Worm (Caenorhabditis elegans): Measurements from ENCODE around the gene ceeh-1.

The ceeh-1 gene

DNA sequence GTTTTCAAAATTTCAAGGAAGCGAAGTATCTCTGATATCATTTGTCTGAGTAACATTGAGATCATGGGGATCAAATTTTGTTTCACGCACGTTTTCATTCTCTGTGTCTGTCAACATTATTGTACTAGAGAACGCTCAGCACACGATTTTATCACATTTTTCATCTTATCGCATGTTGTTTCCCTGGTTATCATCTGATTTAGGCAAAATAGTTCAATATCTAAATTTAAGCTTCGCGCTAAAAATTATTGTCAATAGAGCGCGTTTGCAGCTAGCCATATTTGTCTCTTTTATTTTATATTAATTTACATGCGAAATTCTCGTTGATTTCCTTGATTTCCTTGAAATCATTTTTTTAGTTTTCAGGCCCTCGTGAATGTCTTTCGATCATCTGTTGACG lies 13.4 kb upstream of the ceeh-1 start, which contains the start of gene K02F3.2 (continued):
- no peak for TF ChIP-seq ztf-11 (tag; optimal IDR thresholded peaks at IDR 0.05)
- TF ChIP-seq F26F4.8 (GFP tag; conservative IDR thresholded peaks at IDR 0.05), result no peak
- no peak for TF ChIP-seq hmg-1.1 (GFP tag; IDR thresholded peaks at IDR 0.05)
- TF ChIP-seq nhr-102 (tag; optimal IDR thresholded peaks at IDR 0.05), result peak; percentile 42
- TF ChIP-seq attf-4 (tag; optimal IDR thresholded peaks at IDR 0.05), result no peak
- no peak for TF ChIP-seq ama-1 (optimal IDR thresholded peaks at IDR 0.05)
- TF ChIP-seq nhr-237 (tag; optimal IDR thresholded peaks at IDR 0.05), result no peak
- no peak for TF ChIP-seq daf-8 (GFP tag; IDR thresholded peaks at IDR 0.05)
- TF ChIP-seq dmd-9 (GFP tag; IDR thresholded peaks at IDR 0.05), result no peak
- no peak for TF ChIP-seq fkh-10 (GFP tag; optimal IDR thresholded peaks at IDR 0.05)
- no peak for TF ChIP-seq ceh-44 (GFP tag; IDR thresholded peaks at IDR 0.05)
- TF ChIP-seq tag-97 (GFP tag; IDR thresholded peaks at IDR 0.05), result no peak
- TF ChIP-seq ces-1 (GFP tag; optimal IDR thresholded peaks at IDR 0.05), result no peak
- peak; percentile 84 for TF ChIP-seq nhr-77 (tag; optimal IDR thresholded peaks at IDR 0.05)
- TF ChIP-seq lin-39 (tag; optimal IDR thresholded peaks at IDR 0.05), result no peak
- TF ChIP-seq nhr-28 (tag; optimal IDR thresholded peaks at IDR 0.05), result peak; percentile 91
- TF ChIP-seq unc-130 (GFP tag; optimal IDR thresholded peaks at IDR 0.05), result no peak

DNA sequence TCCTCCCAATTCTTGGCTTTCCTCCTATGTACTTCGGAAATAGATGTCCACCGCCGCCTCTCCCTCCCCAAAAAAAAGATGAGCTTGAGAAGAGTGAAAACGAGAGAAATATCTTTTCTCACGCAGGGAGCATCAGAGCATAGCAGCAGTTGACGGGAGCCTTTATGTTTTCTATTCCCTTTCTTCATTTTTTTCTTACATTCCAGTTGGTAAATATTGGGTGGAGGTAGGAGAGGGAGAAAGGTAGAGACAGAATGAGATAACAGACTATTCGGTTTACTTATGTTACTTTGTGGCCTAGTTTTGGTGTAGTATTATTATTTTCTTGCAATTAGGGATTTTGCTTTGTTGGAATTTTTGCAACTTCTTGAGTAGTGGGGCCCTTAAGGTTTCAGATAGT lies 12.5 kb upstream of the ceeh-1 start:
- TF ChIP-seq nhr-76 (tag; optimal IDR thresholded peaks at IDR 0.05), result no peak
- TF ChIP-seq unc-62 (GFP tag; optimal IDR thresholded peaks at IDR 0.05 in 1 of 2), result peak in 1 of 2 experiments; percentile 43
- TF ChIP-seq unc-62 (tag; optimal IDR thresholded peaks at IDR 0.05), result no peak
- no peak for TF ChIP-seq daf-16 (GFP tag; optimal IDR thresholded peaks at IDR 0.05)
- TF ChIP-seq daf-16 (tag; optimal IDR thresholded peaks at IDR 0.05), result peak; percentile 17

DNA sequence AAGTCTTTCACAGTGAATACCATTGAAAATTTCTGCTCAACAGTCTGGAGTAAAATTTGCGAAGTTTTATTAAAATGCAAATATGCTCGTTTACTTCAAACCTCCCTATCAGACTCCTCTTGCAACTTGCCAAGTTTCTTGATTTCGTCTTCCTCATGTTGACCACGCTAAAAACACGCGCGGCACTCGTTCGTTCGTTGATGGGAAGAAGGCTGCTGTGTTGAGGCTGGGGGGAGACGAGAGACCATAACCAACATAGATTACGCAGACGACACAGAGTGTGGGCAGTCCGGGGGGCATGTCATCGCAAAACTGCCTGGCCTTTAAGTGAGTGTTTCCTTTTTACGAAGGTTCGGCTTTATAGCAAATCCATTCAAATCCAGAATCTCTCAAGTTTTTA lies 11.9 kb upstream of the ceeh-1 start:
- TF ChIP-seq tra-1 (GFP tag; IDR thresholded peaks at IDR 0.05) (no peak), nhr-41 (GFP tag; IDR thresholded peaks at IDR 0.05) (no peak), daf-19 (GFP tag; conservative IDR thresholded peaks at IDR 0.05) (no peak), unc-39 (tag; optimal IDR thresholded peaks at IDR 0.05) (no peak), snpc-4 (tag; optimal IDR thresholded peaks at IDR 0.05) (no peak), nhr-237 (tag; optimal IDR thresholded peaks at IDR 0.05) (no peak), saeg-2 (GFP tag; IDR thresholded peaks at IDR 0.05) (no peak), gei-8 (GFP tag; optimal IDR thresholded peaks at IDR 0.05) (no peak), ceh-32 (tag; optimal IDR thresholded peaks at IDR 0.05; ENCODE audit: poor library complexity) (no peak), duxl-1 (tag; optimal IDR thresholded peaks at IDR 0.05; ENCODE audit: poor library complexity) (no peak), nhr-77 (tag; optimal IDR thresholded peaks at IDR 0.05) (no peak), nhr-11 (tag; optimal IDR thresholded peaks at IDR 0.05) (peak; percentile 18), mep-1 (tag; optimal IDR thresholded peaks at IDR 0.05) (peak; percentile 57), ceh-82 (tag; optimal IDR thresholded peaks at IDR 0.05) (no peak), ztf-7 (tag; optimal IDR thresholded peaks at IDR 0.05) (no peak), daf-16 (GFP tag; optimal IDR thresholded peaks at IDR 0.05) (no peak), daf-16 (tag; optimal IDR thresholded peaks at IDR 0.05) (peak; percentile 68), lsy-2 (tag; optimal IDR thresholded peaks at IDR 0.05) (peak in 1 of 2 experiments; percentile 28), nhr-10 (tag; optimal IDR thresholded peaks at IDR 0.05) (no peak), skn-1 (tag; optimal IDR thresholded peaks at IDR 0.05) (no peak), egl-27 (tag; optimal IDR thresholded peaks at IDR 0.05) (no peak), Y5F2A.4 (GFP tag; optimal IDR thresholded peaks at IDR 0.05) (no peak), zip-2 (tag; optimal IDR thresholded peaks at IDR 0.05) (no peak), daf-8 (GFP tag; IDR thresholded peaks at IDR 0.05) (no peak), unc-62 (GFP tag; optimal IDR thresholded peaks at IDR 0.05 in 1 of 2) (peak in 1 of 2 experiments; percentile 14), unc-62 (tag; optimal IDR thresholded peaks at IDR 0.05) (no peak), fos-1 (tag; optimal IDR thresholded peaks at IDR 0.05) (no peak), dmd-6 (GFP tag; IDR thresholded peaks at IDR 0.05) (peak; percentile 53), F37D6.2 (tag; optimal IDR thresholded peaks at IDR 0.05) (no peak), hlh-11 (tag; optimal IDR thresholded peaks at IDR 0.05) (peak; percentile 65), mdt-29 (GFP tag; IDR thresholded peaks at IDR 0.05) (no peak), lin-1 (GFP tag; IDR thresholded peaks at IDR 0.05) (no peak), ZK337.2 (GFP tag; IDR thresholded peaks at IDR 0.05) (no peak), dmd-9 (GFP tag; IDR thresholded peaks at IDR 0.05) (no peak), fkh-10 (GFP tag; optimal IDR thresholded peaks at IDR 0.05) (no peak), mdl-1 (tag; optimal IDR thresholded peaks at IDR 0.05) (peak in 1 of 2 experiments; percentile 56), egl-43 (GFP tag; IDR thresholded peaks at IDR 0.05) (no peak)
